Fruit fly (Drosophila melanogaster) whole organism, adult: ENCODE results near the gene PDCD-5.

Source experiments
- CG11617 ChIP-seq: fragments of 200-800 bp; sonication (Bioruptor generic); optimal IDR thresholded peaks from 2 replicates; lab custom pipeline; 2017; ENCODE audit warnings: mild to moderate bottlenecking, missing biosample characterization, missing genetic modification reagents, missing genetic modification characterization
- CG14711 ChIP-seq: fragments of 200-800 bp; sonication (Bioruptor generic); optimal IDR thresholded peaks from 2 replicates; lab custom pipeline; 2018; ENCODE audit warnings: missing biosample characterization, mild to moderate bottlenecking, missing genetic modification characterization, moderate library complexity
- CG1620 ChIP-seq: fragments of 200-800 bp; sonication (Bioruptor generic); optimal IDR thresholded peaks from 2 replicates; lab custom pipeline; 2016; ENCODE audit warnings: missing biosample characterization, missing genetic modification characterization
- CG7045 ChIP-seq: fragments of 200-800 bp; sonication (Bioruptor generic); optimal IDR thresholded peaks from 2 replicates; lab custom pipeline; 2017; ENCODE audit warnings: missing biosample characterization, mild to moderate bottlenecking, missing genetic modification characterization
- Crg-1 ChIP-seq: fragments of 200-800 bp; sonication (Bioruptor generic); optimal IDR thresholded peaks from 2 replicates; lab custom pipeline; 2016; ENCODE audit warnings: missing biosample characterization, missing genetic modification characterization
- Mnt ChIP-seq: fragments of 200-800 bp; sonication (Bioruptor generic); optimal IDR thresholded peaks from 2 replicates; lab custom pipeline; 2016; ENCODE audit warnings: missing biosample characterization, mild to moderate bottlenecking, missing genetic modification characterization
- cic ChIP-seq: fragments of 200-800 bp; sonication (Bioruptor generic); optimal IDR thresholded peaks from 2 replicates; lab custom pipeline; 2017; ENCODE audit warnings: missing biosample characterization, mild to moderate bottlenecking, missing genetic modification characterization, moderate library complexity
- cnc ChIP-seq, 2 experiments: fragments of >200 bp; optimal IDR thresholded peaks; 2 replicates each; lab custom pipeline; 2017
- pad ChIP-seq: fragments of 200-800 bp; sonication (Bioruptor generic); optimal IDR thresholded peaks from 3 replicates; lab custom pipeline; 2017; ENCODE audit warnings: missing biosample characterization, missing genetic modification characterization, mild to moderate bottlenecking, moderate library complexity, missing genetic modification reagents
- tj ChIP-seq: fragments of 200-800 bp; sonication (Bioruptor generic); optimal IDR thresholded peaks from 3 replicates; lab custom pipeline; 2017; ENCODE audit warnings: missing biosample characterization, mild to moderate bottlenecking, missing genetic modification characterization, moderate library complexity

DNA sequence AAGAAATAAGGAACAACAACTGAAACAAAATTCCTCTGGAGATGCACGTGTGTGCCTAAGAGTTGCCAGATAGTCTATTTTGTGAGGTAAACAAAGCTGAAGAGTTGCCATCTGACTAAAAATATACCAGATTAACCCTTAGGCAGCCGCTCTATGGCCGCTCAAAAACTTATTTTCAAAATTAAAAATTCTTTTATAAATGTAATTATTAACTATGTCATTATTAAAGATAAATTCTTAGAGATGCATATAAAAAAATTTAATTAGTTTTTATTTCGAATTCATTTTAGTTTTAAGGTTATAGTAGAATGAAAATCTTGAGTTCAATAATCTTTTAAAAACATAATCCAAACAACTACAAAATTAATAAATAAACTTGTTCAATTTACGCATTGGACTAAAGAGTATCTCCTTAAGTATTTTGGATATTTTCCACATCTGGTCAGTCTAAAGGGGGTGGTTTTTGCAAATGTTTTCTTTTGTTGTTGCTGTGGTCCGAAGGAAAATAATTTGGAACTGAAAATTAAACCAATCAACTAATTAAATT lies 3.1 kb downstream of the PDCD-5 start, which contains the start of gene Tmx3:
- peak; percentile 98 for TF ChIP-seq Mnt
- TF ChIP-seq cnc (optimal IDR thresholded peaks at IDR 0.05; lab: Kevin White, UChicago): no peak
- TF ChIP-seq CG11617 (GFP tag; lab: Kevin White, UChicago): peak; percentile 81
- TF ChIP-seq cic (GFP tag; lab: Kevin White, UChicago): peak; percentile 43
- peak; percentile 69 for TF ChIP-seq CG1620
- peak; percentile 86 for TF ChIP-seq CG7045 (GFP tag; lab: Kevin White, UChicago)
- peak; percentile 58 for TF ChIP-seq pad (GFP tag; lab: Kevin White, UChicago)
- peak; percentile 89 for TF ChIP-seq CG14711
- peak; percentile 54 for TF ChIP-seq tj (GFP tag; lab: Kevin White, UChicago)
- TF ChIP-seq Crg-1 (GFP tag; lab: Kevin White, UChicago): peak; percentile 85
